Fruit fly (Drosophila melanogaster): ENCODE data around the gene CG4907.
A peak's percentile ranks its signal among the peaks of the same experiment; 100 is the strongest.

The CG4907 gene

DNA sequence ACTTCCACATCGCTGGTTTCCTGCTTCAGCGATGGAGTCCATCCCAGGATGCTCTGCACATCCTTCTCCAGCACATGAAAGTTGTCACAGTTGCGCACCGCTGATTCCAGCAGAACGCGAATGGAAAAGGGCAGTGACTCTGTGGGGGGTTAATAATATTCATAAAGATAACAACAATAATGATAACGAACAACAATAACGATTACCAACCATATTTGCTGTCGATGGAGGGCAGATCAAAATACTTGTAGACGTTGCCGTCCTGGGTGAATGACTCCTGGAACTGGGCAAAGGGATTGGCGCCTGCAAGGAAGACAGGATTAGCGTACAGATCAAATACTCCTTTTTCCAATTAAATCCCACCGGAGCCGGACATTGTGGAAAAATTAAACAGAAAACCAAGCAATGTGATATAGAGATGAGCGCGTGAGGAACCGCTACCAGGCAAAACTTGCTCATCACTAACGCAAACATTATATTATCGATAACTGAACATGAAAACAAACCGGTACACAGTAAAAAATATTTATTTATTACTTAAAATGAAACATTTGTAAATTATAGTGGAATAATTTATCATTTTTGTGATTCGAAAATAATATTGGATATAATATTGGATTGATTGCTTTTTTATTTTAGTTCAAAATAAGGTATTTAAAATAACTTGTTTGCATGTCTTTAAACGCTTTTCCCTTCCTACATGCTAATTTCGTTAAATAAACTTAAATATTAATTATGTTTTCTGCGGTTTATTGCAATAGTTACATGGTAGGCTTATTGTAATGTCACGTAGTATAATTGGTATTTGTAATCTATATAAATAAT lies 13.8 kb upstream of the CG4907 start, which contains the start of gene Irp-1A (continued):
- TF ChIP-seq Dip3 (GFP tag; optimal IDR thresholded peaks at IDR 0.05) (no peak), otp (GFP tag; IDR thresholded peaks at IDR 0.05) (no peak), Ada2b (GFP tag; IDR thresholded peaks at IDR 0.05) (peak; percentile 71), tap (tag; optimal IDR thresholded peaks at IDR 0.05) (peak; percentile 77), ro (GFP tag; IDR thresholded peaks at IDR 0.05) (no peak), Usf (GFP tag; optimal IDR thresholded peaks at IDR 0.05) (peak; percentile 13), sob (GFP tag; IDR thresholded peaks at IDR 0.05) (peak; percentile 87), CG5180 (GFP tag; optimal IDR thresholded peaks at IDR 0.05) (peak; percentile 33), CG4424 (GFP tag; optimal IDR thresholded peaks at IDR 0.05) (peak; percentile 74), vnd (GFP tag; IDR thresholded peaks at IDR 0.05; ENCODE audit: partially characterized antibody) (peak; percentile 74; the same call in 2 of the 3 replicates), Mes4 (GFP tag; optimal IDR thresholded peaks at IDR 0.05) (no peak), Bdp1 (GFP tag; optimal IDR thresholded peaks at IDR 0.05) (peak; percentile 3), NK7.1 (GFP tag; optimal IDR thresholded peaks at IDR 0.05) (no peak), CG10654 (GFP tag; optimal IDR thresholded peaks at IDR 0.05) (peak; percentile 49), twi (tag; optimal IDR thresholded peaks at IDR 0.05) (peak; percentile 44), Taf1 (GFP tag; IDR thresholded peaks at IDR 0.05) (0 out of 2 replicates have a peak, but pooled peaks have one; percentile 26), Atf-2 (GFP tag; optimal IDR thresholded peaks at IDR 0.05) (no peak), caup (GFP tag; optimal IDR thresholded peaks at IDR 0.05; ENCODE audit: severe bottlenecking) (peak; percentile 62), Jarid2 (GFP tag; optimal IDR thresholded peaks at IDR 0.05) (no peak), HmgD (GFP tag; optimal IDR thresholded peaks at IDR 0.05) (no peak), Camta (GFP tag; optimal IDR thresholded peaks at IDR 0.05) (peak; percentile 22), pita (GFP tag; optimal IDR thresholded peaks at IDR 0.05) (no peak), CG7928 (GFP tag; optimal IDR thresholded peaks at IDR 0.05) (peak; percentile 12), fd102C (GFP tag; optimal IDR thresholded peaks at IDR 0.05) (no peak), Hr3 (GFP tag; optimal IDR thresholded peaks at IDR 0.05) (peak; percentile 72), NfI (GFP tag; optimal IDR thresholded peaks at IDR 0.05) (peak; percentile 62), Stat92E (GFP tag; optimal IDR thresholded peaks at IDR 0.05) (no peak), Bteb2 (GFP tag; optimal IDR thresholded peaks at IDR 0.05) (no peak), CG17802 (tag; optimal IDR thresholded peaks at IDR 0.05) (no peak), H15 (GFP tag; IDR thresholded peaks at IDR 0.05) (peak; percentile 45; the same call in 1 of the 3 replicates), Tbp (GFP tag; optimal IDR thresholded peaks at IDR 0.05) (no peak), CG13894 (tag; optimal IDR thresholded peaks at IDR 0.05) (peak; percentile 81), CG18619 (GFP tag; optimal IDR thresholded peaks at IDR 0.05) (peak; percentile 47), Sry-β (GFP tag; optimal IDR thresholded peaks at IDR 0.05) (peak; percentile 56), CG9932 (GFP tag; IDR thresholded peaks at IDR 0.05) (peak; percentile 84), CG9727 (GFP tag; optimal IDR thresholded peaks at IDR 0.05) (peak; percentile 78), bigmax (GFP tag; optimal IDR thresholded peaks at IDR 0.05) (no peak), tio (GFP tag; optimal IDR thresholded peaks at IDR 0.05) (no peak), CHES-1-like (GFP tag; optimal IDR thresholded peaks at IDR 0.05) (peak; percentile 58), Pdp1 (GFP tag; optimal IDR thresholded peaks at IDR 0.05) (peak in 1 of 2 experiments; percentile 54), jigr1 (GFP tag; IDR thresholded peaks at IDR 0.05) (no peak), corto (GFP tag; optimal IDR thresholded peaks at IDR 0.05) (no peak), scrt (GFP tag; optimal IDR thresholded peaks at IDR 0.05) (peak; percentile 37), CG4360 (GFP tag; IDR thresholded peaks at IDR 0.05) (peak; percentile 5; the same call in 1 of the 2 replicates), Vsx1 (GFP tag; optimal IDR thresholded peaks at IDR 0.05) (peak; percentile 57), cad (GFP tag; optimal IDR thresholded peaks at IDR 0.05) (no peak), CG3281 (GFP tag; optimal IDR thresholded peaks at IDR 0.05) (peak; percentile 76), jumu (GFP tag; optimal IDR thresholded peaks at IDR 0.05) (no peak), org-1 (GFP tag; optimal IDR thresholded peaks at IDR 0.05) (no peak)

Data from whole organism, embryonic.